Fruit fly (Drosophila melanogaster): ENCODE data around the gene tho2.

DNA sequence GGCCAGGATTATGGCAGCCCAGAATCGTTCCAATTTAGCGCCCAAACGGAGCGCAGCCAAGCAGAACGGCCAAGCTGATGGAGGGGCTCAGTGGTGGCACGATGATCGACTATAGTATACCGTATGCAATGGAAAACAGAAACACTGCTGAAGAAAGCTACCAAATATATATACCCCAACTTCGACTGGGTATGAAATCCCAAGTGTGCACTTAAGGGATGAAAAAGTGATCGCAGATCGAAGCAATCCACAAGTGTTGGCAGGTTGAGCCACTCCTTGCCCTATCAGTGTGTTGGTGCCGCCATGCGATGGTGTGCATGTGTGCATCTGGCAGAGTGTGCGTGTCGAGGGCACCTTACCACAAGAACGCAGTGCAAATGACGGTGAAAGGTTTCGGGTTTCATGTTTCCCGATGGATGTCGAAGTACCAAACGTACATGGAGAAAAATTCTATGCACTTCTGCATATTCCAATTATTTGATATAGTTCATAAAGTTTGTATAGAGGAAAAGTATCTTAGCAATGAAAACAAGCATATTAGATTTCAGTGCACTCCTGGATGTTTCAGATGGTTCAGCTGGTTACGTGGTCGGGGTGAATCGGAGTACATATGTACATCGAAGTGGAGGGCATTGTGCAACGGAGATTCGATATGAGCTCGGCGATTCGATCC lies 37.1 kb upstream of the tho2 start:
- TF ChIP-seq gl (tag; optimal IDR thresholded peaks at IDR 0.05): no peak
- no peak for TF ChIP-seq CG14655 (GFP tag; optimal IDR thresholded peaks at IDR 0.05)
- TF ChIP-seq fd96Ca (GFP tag; IDR thresholded peaks at IDR 0.05): no peak
- TF ChIP-seq CG32121 (GFP tag; IDR thresholded peaks at IDR 0.05): no peak
- no peak for TF ChIP-seq CG4496 (GFP tag; IDR thresholded peaks at IDR 0.05)
- no peak for TF ChIP-seq CG10348 (GFP tag; IDR thresholded peaks at IDR 0.05)
- TF ChIP-seq CG9948 (tag; optimal IDR thresholded peaks at IDR 0.05): no peak
- no peak for TF ChIP-seq EcR (GFP tag; optimal IDR thresholded peaks at IDR 0.05)
